Fruit fly (Drosophila melanogaster): ENCODE results near the gene CG4613.

dm6 chr3L:14551621-14552020 is 30.1 kb upstream of the CG4613 start:
- no peak for TF ChIP-seq CG8119 (GFP tag; IDR thresholded peaks at IDR 0.05)
- no peak for TF ChIP-seq CG11294 (GFP tag; IDR thresholded peaks at IDR 0.05)
- TF ChIP-seq CG10669 (GFP tag; optimal IDR thresholded peaks at IDR 0.05), result no peak
- no peak for TF ChIP-seq CG7368 (GFP tag; optimal IDR thresholded peaks at IDR 0.05)
- TF ChIP-seq CG1621 (tag; optimal IDR thresholded peaks at IDR 0.05), result no peak
- TF ChIP-seq topi (GFP tag; optimal IDR thresholded peaks at IDR 0.05), result no peak
- TF ChIP-seq Blimp-1 (GFP tag; optimal IDR thresholded peaks at IDR 0.05), result no peak
- no peak for TF ChIP-seq OdsH (GFP tag; optimal IDR thresholded peaks at IDR 0.05)
- no peak for TF ChIP-seq vri (GFP tag; optimal IDR thresholded peaks at IDR 0.05)
- no peak for TF ChIP-seq Smox (GFP tag; optimal IDR thresholded peaks at IDR 0.05)
- no peak for TF ChIP-seq Hr4 (GFP tag; optimal IDR thresholded peaks at IDR 0.05)
- no peak for TF ChIP-seq CG8319 (GFP tag; optimal IDR thresholded peaks at IDR 0.05)

All from whole organism, prepupa.